Worm (Caenorhabditis elegans): ENCODE results near the gene W05B2.2.

ce11 chrIII:10920044-10920443 lies 46.9 kb downstream of the W05B2.2 start, which contains the start of gene vab-7:
- TF ChIP-seq nhr-11 (tag; optimal IDR thresholded peaks at IDR 0.05) (no peak), unc-62 (GFP tag; optimal IDR thresholded peaks at IDR 0.05) (no peak), mdl-1 (tag; optimal IDR thresholded peaks at IDR 0.05) (no peak), nhr-84 (tag; optimal IDR thresholded peaks at IDR 0.05) (no peak), pag-3 (tag; optimal IDR thresholded peaks at IDR 0.05; ENCODE audit: borderline replicate concordance, insufficient read depth) (no peak), aly-2 (tag; optimal IDR thresholded peaks at IDR 0.05) (no peak), irx-1 (tag; optimal IDR thresholded peaks at IDR 0.05) (no peak), mep-1 (tag; optimal IDR thresholded peaks at IDR 0.05) (no peak), lin-39 (tag; optimal IDR thresholded peaks at IDR 0.05) (no peak), lin-15B (tag; optimal IDR thresholded peaks at IDR 0.05) (no peak), unc-86 (tag; optimal IDR thresholded peaks at IDR 0.05) (no peak), ces-1 (GFP tag; optimal IDR thresholded peaks at IDR 0.05) (no peak)
